Fruit fly (Drosophila melanogaster) whole organism, prepupa: ENCODE measurements around the gene Tet.
A peak's percentile ranks its signal among the peaks of the same experiment; 100 is the strongest.

ENCODE experiments used
- Blimp-1 ChIP-seq: fragments of 200-800 bp; sonication (Bioruptor generic); optimal IDR thresholded peaks from 3 replicates; lab custom pipeline; 2017; ENCODE audit warnings: missing biosample characterization, missing genetic modification characterization, mild to moderate bottlenecking, moderate library complexity, missing genetic modification reagents
- CG10631 ChIP-seq: fragments of 200-800 bp; sonication (Bioruptor generic); optimal IDR thresholded peaks from 2 replicates; lab custom pipeline; 2016; ENCODE audit warnings: missing biosample characterization, missing genetic modification characterization
- CG10669 ChIP-seq: fragments of 200-800 bp; sonication (Bioruptor generic); optimal IDR thresholded peaks from 3 replicates; lab custom pipeline; 2018; ENCODE audit warnings: missing biosample characterization, mild to moderate bottlenecking, missing genetic modification characterization, moderate library complexity
- CG11902 ChIP-seq: fragments of 200-800 bp; sonication (Bioruptor generic); optimal IDR thresholded peaks from 3 replicates; lab custom pipeline; 2016; ENCODE audit warnings: missing biosample characterization, missing genetic modification characterization
- CG1621 ChIP-seq: fragments of 200-800 bp; sonication (Bioruptor generic); optimal IDR thresholded peaks from 3 replicates; lab custom pipeline; 2018; ENCODE audit warnings: missing biosample characterization, mild to moderate bottlenecking, missing genetic modification characterization
- CG16779 ChIP-seq: fragments of 200-800 bp; sonication (Bioruptor generic); optimal IDR thresholded peaks from 3 replicates; lab custom pipeline; 2017; ENCODE audit warnings: missing biosample characterization, mild to moderate bottlenecking, missing genetic modification characterization
- CG32006 ChIP-seq: fragments of 200-800 bp; sonication (Bioruptor generic); optimal IDR thresholded peaks from 3 replicates; lab custom pipeline; 2017; ENCODE audit warnings: missing biosample characterization, mild to moderate bottlenecking, missing genetic modification characterization
- CG6163 ChIP-seq: fragments of 200-800 bp; sonication (Bioruptor generic); IDR thresholded peaks from 3 replicates; pipeline ENCODE4 v1.3.6; 2022; ENCODE audit warnings: missing biosample characterization, missing genetic modification characterization
- CG6792 ChIP-seq: fragments of 200-800 bp; sonication (Bioruptor generic); optimal IDR thresholded peaks from 3 replicates; lab custom pipeline; 2016; ENCODE audit warnings: missing biosample characterization, missing genetic modification characterization
- CG6808 ChIP-seq: fragments of 200-800 bp; sonication (Bioruptor generic); optimal IDR thresholded peaks from 3 replicates; lab custom pipeline; 2017; ENCODE audit warnings: missing biosample characterization, missing genetic modification characterization, mild to moderate bottlenecking, moderate library complexity, missing genetic modification reagents
- CG6854 ChIP-seq: fragments of 200-800 bp; sonication (Bioruptor generic); optimal IDR thresholded peaks from 2 replicates; lab custom pipeline; 2017; ENCODE audit warnings: missing biosample characterization, mild to moderate bottlenecking, missing genetic modification characterization
- CG7368 ChIP-seq: fragments of 200-800 bp; sonication (Bioruptor generic); optimal IDR thresholded peaks from 3 replicates; lab custom pipeline; 2016; ENCODE audit warnings: missing biosample characterization, missing genetic modification characterization
- CG8319 ChIP-seq: fragments of 200-800 bp; sonication (Bioruptor generic); optimal IDR thresholded peaks from 3 replicates; lab custom pipeline; 2016; ENCODE audit warnings: missing biosample characterization, missing genetic modification characterization
- CG8632 ChIP-seq: fragments of 200-800 bp; sonication (Bioruptor generic); optimal IDR thresholded peaks from 3 replicates; lab custom pipeline; 2016; ENCODE audit warnings: missing biosample characterization, missing genetic modification characterization
- CG9139 ChIP-seq: fragments of 200-800 bp; sonication (Bioruptor generic); optimal IDR thresholded peaks from 3 replicates; lab custom pipeline; 2017; ENCODE audit warnings: missing biosample characterization, mild to moderate bottlenecking, missing genetic modification characterization
- Eip78C ChIP-seq: fragments of 200-800 bp; sonication (Bioruptor generic); peaks from one replicate; lab custom pipeline; 2016; ENCODE audit warnings: missing biosample characterization, missing genetic modification characterization
- Eip93F ChIP-seq: fragments of 200-800 bp; sonication (Bioruptor generic); optimal IDR thresholded peaks from 2 replicates; lab custom pipeline; 2016; ENCODE audit warnings: missing biosample characterization, mild to moderate bottlenecking, missing genetic modification characterization
- Ets21C ChIP-seq: fragments of 200-800 bp; sonication (Bioruptor generic); optimal IDR thresholded peaks from 3 replicates; lab custom pipeline; 2016; ENCODE audit warnings: missing biosample characterization, missing genetic modification characterization
- Ets96B ChIP-seq: fragments of 200-800 bp; optimal IDR thresholded peaks from 2 replicates; lab custom pipeline; 2019; ENCODE audit warnings: missing biosample characterization, mild to moderate bottlenecking, missing genetic modification characterization, moderate library complexity
- Gug ChIP-seq: fragments of 200-800 bp; sonication (Bioruptor generic); IDR thresholded peaks from 2 replicates; pipeline ENCODE4 v1.3.6; 2022; ENCODE audit warnings: missing biosample characterization, missing genetic modification characterization
- Hr38 ChIP-seq: sonication (Bioruptor generic); optimal IDR thresholded peaks from 2 replicates; lab custom pipeline; 2016; ENCODE audit warnings: missing biosample characterization, missing genetic modification characterization
- Hr39 ChIP-seq: fragments of 200-800 bp; sonication (Bioruptor generic); optimal IDR thresholded peaks from 2 replicates; lab custom pipeline; 2016; ENCODE audit warnings: missing biosample characterization, missing genetic modification characterization
- Hr4 ChIP-seq: fragments of 200-800 bp; sonication (Bioruptor generic); optimal IDR thresholded peaks from 3 replicates; lab custom pipeline; 2016; ENCODE audit warnings: missing biosample characterization, missing genetic modification characterization
- Lpt ChIP-seq: fragments of 200-800 bp; sonication (Bioruptor generic); optimal IDR thresholded peaks from 3 replicates; lab custom pipeline; 2016; ENCODE audit warnings: missing biosample characterization, missing genetic modification characterization
- Met ChIP-seq: fragments of 200-800 bp; sonication (Bioruptor generic); optimal IDR thresholded peaks from 3 replicates; lab custom pipeline; 2016; ENCODE audit warnings: missing biosample characterization, missing genetic modification characterization
- OdsH ChIP-seq: fragments of 200-800 bp; sonication (Bioruptor generic); optimal IDR thresholded peaks from 3 replicates; lab custom pipeline; 2016; ENCODE audit warnings: missing biosample characterization, missing genetic modification characterization
- Sox102F ChIP-seq: fragments of 200-800 bp; sonication (Bioruptor generic); optimal IDR thresholded peaks from 2 replicates; lab custom pipeline; 2016; ENCODE audit warnings: missing biosample characterization, mild to moderate bottlenecking, missing genetic modification characterization
- Sox15 ChIP-seq: fragments of 200-800 bp; sonication (Bioruptor generic); optimal IDR thresholded peaks from 3 replicates; lab custom pipeline; 2016; ENCODE audit warnings: missing biosample characterization, missing genetic modification characterization
- achi ChIP-seq: fragments of 200-800 bp; sonication (Bioruptor generic); optimal IDR thresholded peaks from 3 replicates; lab custom pipeline; 2016; ENCODE audit warnings: missing biosample characterization, missing genetic modification characterization
- cyc ChIP-seq: fragments of 200-800 bp; sonication (Bioruptor generic); optimal IDR thresholded peaks from 3 replicates; lab custom pipeline; 2016; ENCODE audit warnings: missing biosample characterization, missing genetic modification characterization
- dac ChIP-seq: fragments of 200-800 bp; sonication (Bioruptor generic); optimal IDR thresholded peaks from 2 replicates; lab custom pipeline; 2017; ENCODE audit warnings: missing biosample characterization, mild to moderate bottlenecking, missing genetic modification characterization
- dsx ChIP-seq: fragments of 200-800 bp; optimal IDR thresholded peaks from 3 replicates; lab custom pipeline; 2019; ENCODE audit warnings: missing biosample characterization, mild to moderate bottlenecking, missing genetic modification characterization, moderate library complexity; ENCODE audit not compliant: poor library complexity, severe bottlenecking
- esn ChIP-seq: fragments of 200-800 bp; sonication (Bioruptor generic); optimal IDR thresholded peaks from 2 replicates; lab custom pipeline; 2016; ENCODE audit warnings: missing biosample characterization, mild to moderate bottlenecking, missing genetic modification characterization, moderate library complexity
- fd59A ChIP-seq: fragments of 200-800 bp; sonication (Bioruptor generic); optimal IDR thresholded peaks from 2 replicates; lab custom pipeline; 2017; ENCODE audit warnings: missing biosample characterization, mild to moderate bottlenecking, missing genetic modification characterization, missing genetic modification reagents
- fd85E ChIP-seq: fragments of 200-800 bp; sonication (Bioruptor generic); optimal IDR thresholded peaks from 3 replicates; lab custom pipeline; 2016; ENCODE audit warnings: missing biosample characterization, missing genetic modification characterization
- fkh ChIP-seq: fragments of 200-800 bp; sonication (Bioruptor generic); optimal IDR thresholded peaks from 3 replicates; lab custom pipeline; 2017; ENCODE audit warnings: missing biosample characterization, mild to moderate bottlenecking, missing genetic modification characterization, moderate library complexity
- net ChIP-seq: fragments of 200-800 bp; sonication (Bioruptor generic); optimal IDR thresholded peaks from 3 replicates; lab custom pipeline; 2016; ENCODE audit warnings: missing biosample characterization, missing genetic modification characterization
- pdm3 ChIP-seq: fragments of 200-800 bp; sonication (Bioruptor generic); optimal IDR thresholded peaks from 3 replicates; lab custom pipeline; 2016; ENCODE audit warnings: missing biosample characterization, missing genetic modification characterization
- salr ChIP-seq, 2 experiments: fragments of 200-800 bp; sonication (Bioruptor generic); optimal IDR thresholded peaks; 3 replicates each; lab custom pipeline; 2016 to 2018; ENCODE audit warnings: missing biosample characterization in 2 of 2, missing genetic modification characterization in 2 of 2, mild to moderate bottlenecking in 1 of 2
- spab ChIP-seq: fragments of 200-800 bp; sonication (Bioruptor generic); optimal IDR thresholded peaks from 2 replicates; lab custom pipeline; 2017; ENCODE audit warnings: missing biosample characterization, mild to moderate bottlenecking, missing genetic modification characterization, missing genetic modification reagents
- ss ChIP-seq, 2 experiments: fragments of 200-800 bp; sonication (Bioruptor generic); optimal IDR thresholded peaks; 2 replicates in 1 of 2; 3 replicates in 1 of 2; lab custom pipeline; 2017 to 2018; ENCODE audit warnings: mild to moderate bottlenecking in 2 of 2, missing biosample characterization in 2 of 2, missing genetic modification characterization in 2 of 2, moderate library complexity in 1 of 2
- topi ChIP-seq: fragments of 200-800 bp; sonication (Bioruptor generic); optimal IDR thresholded peaks from 3 replicates; lab custom pipeline; 2016; ENCODE audit warnings: missing biosample characterization, missing genetic modification characterization

Gene Tet

dm6 chr3L:2844913-2845610, 33.9 kb downstream of the Tet start (continued):
- TF ChIP-seq CG6163 (GFP tag; lab: Robert Waterston, UW) (0 out of 3 replicates have a peak, but pooled peaks have one; percentile 30), Hr4 (GFP tag; lab: Kevin White, UChicago) (peak; percentile 55), fd85E (no peak), cyc (GFP tag; lab: Kevin White, UChicago) (peak; percentile 21), spab (GFP tag; lab: Kevin White, UChicago) (peak; percentile 23), CG1621 (tag; lab: Kevin White, UChicago) (no peak), dsx (GFP tag; lab: Kevin White, UChicago) (peak; percentile 36), achi (GFP tag; lab: Kevin White, UChicago) (peak; percentile 56), ss (GFP tag; optimal IDR thresholded peaks at IDR 0.05; lab: Kevin White, UChicago) (peak; percentile 2 to 25), CG6792 (no peak), salr (GFP tag; optimal IDR thresholded peaks at IDR 0.05; lab: Kevin White, UChicago) (peak in 1 of 2 experiments; percentile 44)

- TF ChIP-seq cyc (GFP tag; lab: Kevin White, UChicago) (no peak), CG10669 (GFP tag; lab: Kevin White, UChicago) (no peak), CG6792 (no peak), Hr38 (GFP tag; lab: Kevin White, UChicago) (no peak), Ets21C (no peak), Met (no peak), CG16779 (tag; lab: Kevin White, UChicago) (no peak), Gug (GFP tag; lab: Robert Waterston, UW) (no peak), achi (GFP tag; lab: Kevin White, UChicago) (no peak), Sox102F (GFP tag; lab: Kevin White, UChicago) (no peak)
- TF ChIP-seq, all 60 proteins: peak for 0
These were observed 34.5 kb downstream of the Tet start for dm6 chr3L:2844468-2844867.

dm6 chr3L:2838191-2838803, 40.7 kb downstream of the Tet start:
- TF ChIP-seq Eip78C (peak; percentile 89), salr (GFP tag; optimal IDR thresholded peaks at IDR 0.05; lab: Kevin White, UChicago) (no peak), CG32006 (peak; percentile 21), Met (peak; percentile 67), CG9139 (GFP tag; lab: Kevin White, UChicago) (peak; percentile 19), CG1621 (tag; lab: Kevin White, UChicago) (no peak), Sox15 (GFP tag; lab: Kevin White, UChicago) (no peak), Sox102F (GFP tag; lab: Kevin White, UChicago) (peak; percentile 39), Gug (GFP tag; lab: Robert Waterston, UW) (no peak), CG16779 (tag; lab: Kevin White, UChicago) (no peak), Blimp-1 (GFP tag; lab: Kevin White, UChicago) (no peak), CG8319 (GFP tag; lab: Kevin White, UChicago) (no peak), dsx (GFP tag; lab: Kevin White, UChicago) (no peak), pdm3 (GFP tag; lab: Kevin White, UChicago) (no peak), fkh (GFP tag; lab: Kevin White, UChicago) (no peak), fd59A (GFP tag; lab: Kevin White, UChicago) (no peak), Ets21C (no peak), Eip93F (GFP tag; lab: Kevin White, UChicago) (no peak), CG6854 (no peak), Lpt (GFP tag; lab: Kevin White, UChicago) (no peak), topi (peak; percentile 74), CG8632 (GFP tag; lab: Kevin White, UChicago) (peak; percentile 19), esn (GFP tag; lab: Kevin White, UChicago) (peak; percentile 57), OdsH (GFP tag; lab: Kevin White, UChicago) (peak; percentile 44), Hr4 (GFP tag; lab: Kevin White, UChicago) (no peak), CG6163 (GFP tag; lab: Robert Waterston, UW) (no peak), fd85E (no peak), achi (GFP tag; lab: Kevin White, UChicago) (peak; percentile 22), Hr39 (GFP tag; lab: Kevin White, UChicago) (peak; percentile 7), CG10631 (GFP tag; lab: Kevin White, UChicago) (peak; percentile 38), net (GFP tag; lab: Kevin White, UChicago) (no peak), dac (GFP tag; lab: Kevin White, UChicago) (no peak), CG11902 (peak; percentile 21), CG7368 (GFP tag; lab: Kevin White, UChicago) (no peak), CG6808 (no peak), Ets96B (tag; lab: Kevin White, UChicago) (peak; percentile 62), CG10669 (GFP tag; lab: Kevin White, UChicago) (peak; percentile 44)
